Worm (Caenorhabditis elegans): Measurements from ENCODE around the gene him-10.

DNA sequence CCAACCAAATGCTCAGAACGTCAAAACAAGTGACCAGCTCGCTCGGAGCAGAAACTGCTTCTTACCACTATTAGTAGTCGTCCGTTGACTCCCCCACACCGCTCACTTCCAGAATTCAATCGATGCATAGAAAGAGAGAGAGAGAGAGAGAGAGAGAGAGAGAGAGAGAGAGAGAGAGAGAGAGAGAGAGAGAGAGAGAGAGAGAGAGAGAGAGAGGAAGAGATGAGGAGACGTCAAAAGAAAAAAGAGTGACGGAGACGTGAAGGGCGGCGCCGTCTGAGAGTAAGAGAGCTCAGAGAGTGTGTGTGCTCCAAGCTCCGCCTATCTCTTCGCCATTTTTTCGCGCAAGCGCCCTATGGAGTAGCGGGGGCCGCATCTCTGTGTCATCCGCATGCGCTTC is 47.9 kb upstream of the him-10 start, which contains the start of gene ida-1:
- TF ChIP-seq Y95B8A.8 (GFP tag; IDR thresholded peaks at IDR 0.05) (no peak), snpc-1.3 (tag; optimal IDR thresholded peaks at IDR 0.05; ENCODE audit: insufficient read depth) (no peak), C06A6.2 (GFP tag; conservative IDR thresholded peaks at IDR 0.05) (no peak; the same call in 1 of the 2 replicates), F49E8.2 (tag; optimal IDR thresholded peaks at IDR 0.05; ENCODE audit: insufficient read depth) (no peak)

Measured in whole organism, young adult.